Fruit fly (Drosophila melanogaster) whole organism, embryonic: ENCODE results near the gene CG14400.
A peak's percentile ranks its signal among the peaks of the same experiment; 100 is the strongest.

Source experiments
- Asciz ChIP-seq: fragments of 200-800 bp; sonication (Bioruptor generic); optimal IDR thresholded peaks from 2 replicates; lab custom pipeline; 2017; ENCODE audit warnings: missing biosample characterization, mild to moderate bottlenecking, missing genetic modification characterization, missing genetic modification reagents
- CG10321 ChIP-seq: fragments of 200-800 bp; sonication (Bioruptor generic); IDR thresholded peaks from 2 replicates; pipeline ENCODE4 v1.3.6; 2022; ENCODE audit warnings: missing biosample characterization, missing genetic modification characterization
- CG10366 ChIP-seq: fragments of 200-800 bp; sonication (Bioruptor generic); IDR thresholded peaks from 2 replicates; pipeline ENCODE4 v1.3.6; 2022; ENCODE audit warnings: missing biosample characterization, missing genetic modification characterization
- CG11093 ChIP-seq: fragments of 200-800 bp; sonication (Bioruptor generic); IDR thresholded peaks from 3 replicates; pipeline ENCODE4 v1.3.6; 2022; ENCODE audit warnings: missing biosample characterization, missing genetic modification characterization
- CG11398 ChIP-seq: fragments of 200-800 bp; sonication (Bioruptor generic); optimal IDR thresholded peaks from 2 replicates; lab custom pipeline; 2016; ENCODE audit warnings: missing biosample characterization, missing genetic modification characterization
- CG11560 ChIP-seq: fragments of 200-800 bp; sonication (Bioruptor generic); IDR thresholded peaks from 3 replicates; pipeline ENCODE4 v1.3.6; 2022; ENCODE audit warnings: missing biosample characterization, missing genetic modification characterization
- CG12219 ChIP-seq: fragments of 200-800 bp; sonication (Bioruptor generic); optimal IDR thresholded peaks from 3 replicates; lab custom pipeline; 2018; ENCODE audit warnings: missing biosample characterization, mild to moderate bottlenecking, missing genetic modification characterization
- CG13424 ChIP-seq: fragments of 200-800 bp; sonication (Bioruptor generic); optimal IDR thresholded peaks from 2 replicates; lab custom pipeline; 2019; ENCODE audit warnings: missing biosample characterization, mild to moderate bottlenecking, missing genetic modification characterization, moderate library complexity
- CG1529 ChIP-seq: fragments of 200-800 bp; sonication (Bioruptor generic); optimal IDR thresholded peaks from 3 replicates; lab custom pipeline; 2018; ENCODE audit warnings: missing biosample characterization, missing genetic modification characterization
- CG1603 ChIP-seq: fragments of 200-800 bp; sonication (Bioruptor generic); optimal IDR thresholded peaks from 2 replicates; lab custom pipeline; 2019; ENCODE audit warnings: missing biosample characterization, mild to moderate bottlenecking, missing genetic modification characterization, moderate library complexity
- CG16815 ChIP-seq: fragments of 200-800 bp; sonication (Bioruptor generic); optimal IDR thresholded peaks from 3 replicates; lab custom pipeline; 2017; ENCODE audit warnings: missing biosample characterization, mild to moderate bottlenecking, missing genetic modification characterization
- CG17385 ChIP-seq: fragments of 200-800 bp; sonication (Bioruptor generic); optimal IDR thresholded peaks from 3 replicates; lab custom pipeline; 2018; ENCODE audit warnings: missing biosample characterization, mild to moderate bottlenecking, missing genetic modification characterization
- CG17802 ChIP-seq: fragments of 200-800 bp; sonication (Bioruptor generic); optimal IDR thresholded peaks from 2 replicates; lab custom pipeline; 2018; ENCODE audit warnings: missing biosample characterization, mild to moderate bottlenecking, missing genetic modification characterization, moderate library complexity
- CG18011 ChIP-seq: fragments of 200-800 bp; sonication (Bioruptor generic); optimal IDR thresholded peaks from 2 replicates; lab custom pipeline; 2017; ENCODE audit warnings: missing biosample characterization, missing genetic modification characterization, mild to moderate bottlenecking, moderate library complexity, missing genotype
- CG2875 ChIP-seq: fragments of 200-800 bp; sonication (Bioruptor generic); optimal IDR thresholded peaks from 2 replicates; lab custom pipeline; 2017; ENCODE audit warnings: missing biosample characterization, mild to moderate bottlenecking, missing genetic modification characterization, missing genetic modification reagents
- CG32767 ChIP-seq: fragments of 200-800 bp; sonication (Bioruptor generic); IDR thresholded peaks from 2 replicates; pipeline ENCODE4 v1.3.6; 2022; ENCODE audit warnings: missing biosample characterization, missing genetic modification characterization
- CG4328 ChIP-seq: fragments of 200-800 bp; sonication (Bioruptor generic); optimal IDR thresholded peaks from 3 replicates; lab custom pipeline; 2017; ENCODE audit warnings: missing biosample characterization, missing genetic modification reagents, missing genetic modification characterization
- CG4820 ChIP-seq: fragments of 200-800 bp; sonication (Bioruptor generic); optimal IDR thresholded peaks from 3 replicates; lab custom pipeline; 2016; ENCODE audit warnings: missing biosample characterization, missing genetic modification characterization
- CG8089 ChIP-seq: fragments of 200-800 bp; sonication (Bioruptor generic); optimal IDR thresholded peaks from 3 replicates; lab custom pipeline; 2016; ENCODE audit warnings: missing biosample characterization, missing genetic modification characterization
- CG8388 ChIP-seq: fragments of 200-800 bp; sonication (Bioruptor generic); optimal IDR thresholded peaks from 2 replicates; lab custom pipeline; 2019; ENCODE audit warnings: missing biosample characterization, mild to moderate bottlenecking, missing genetic modification characterization, moderate library complexity
- CG8478 ChIP-seq: fragments of >200 bp; optimal IDR thresholded peaks from 2 replicates; lab custom pipeline; 2018
- CG9817 ChIP-seq: fragments of 200-800 bp; sonication (Bioruptor generic); optimal IDR thresholded peaks from 2 replicates; lab custom pipeline; 2018; ENCODE audit warnings: missing biosample characterization, mild to moderate bottlenecking, missing genetic modification characterization, moderate library complexity
- Dip3 ChIP-seq: fragments of 200-800 bp; sonication (Bioruptor generic); optimal IDR thresholded peaks from 3 replicates; lab custom pipeline; 2016; ENCODE audit warnings: missing biosample characterization, missing genetic modification characterization
- Doc2 ChIP-seq: fragments of 200-800 bp; sonication (Bioruptor generic); IDR thresholded peaks from 2 replicates; pipeline ENCODE4 v1.3.6; 2022; ENCODE audit warnings: missing biosample characterization, missing genetic modification characterization
- ERR ChIP-seq: fragments of 200-800 bp; sonication (Bioruptor generic); optimal IDR thresholded peaks from 2 replicates; lab custom pipeline; 2016; ENCODE audit warnings: missing biosample characterization, missing genetic modification characterization
- HLHmδ ChIP-seq: fragments of 200-800 bp; sonication (Bioruptor generic); optimal IDR thresholded peaks from 2 replicates; lab custom pipeline; 2018; ENCODE audit warnings: missing biosample characterization, mild to moderate bottlenecking, missing genetic modification characterization, moderate library complexity
- Hand ChIP-seq: fragments of 200-800 bp; sonication (Bioruptor generic); optimal IDR thresholded peaks from 2 replicates; lab custom pipeline; 2017; ENCODE audit warnings: mild to moderate bottlenecking, missing biosample characterization, missing genetic modification reagents, missing genetic modification characterization
- Hr78 ChIP-seq, 2 experiments: fragments of 200-800 bp in 1 of 2; fragments of >200 bp in 1 of 2; sonication (Bioruptor generic) in 1 of 2; optimal IDR thresholded peaks; 2 replicates each; lab custom pipeline; 2017 to 2019; ENCODE audit warnings: missing biosample characterization in 2 of 2, missing genetic modification characterization in 2 of 2, mild to moderate bottlenecking in 1 of 2, moderate library complexity in 1 of 2
- Mad ChIP-seq: fragments of 200-800 bp; sonication (Bioruptor generic); optimal IDR thresholded peaks from 2 replicates; lab custom pipeline; 2016; ENCODE audit warnings: missing biosample characterization, missing genetic modification characterization
- Meics ChIP-seq: fragments of 200-800 bp; sonication (Bioruptor generic); optimal IDR thresholded peaks from 2 replicates; lab custom pipeline; 2017; ENCODE audit warnings: missing biosample characterization, mild to moderate bottlenecking, missing genetic modification characterization
- Mrtf ChIP-seq: fragments of 200-800 bp; sonication (Bioruptor generic); IDR thresholded peaks from 3 replicates; pipeline ENCODE4 v1.3.6; 2022; ENCODE audit warnings: missing biosample characterization, missing genetic modification characterization
- NFAT ChIP-seq: fragments of 200-800 bp; sonication (Bioruptor generic); IDR thresholded peaks from 2 replicates; pipeline ENCODE4 v1.3.6; 2022; ENCODE audit warnings: missing biosample characterization, missing genetic modification characterization
- Nf-YC ChIP-seq: fragments of 200-800 bp; optimal IDR thresholded peaks from 3 replicates; lab custom pipeline; 2019; ENCODE audit warnings: missing biosample characterization, mild to moderate bottlenecking, missing genetic modification characterization, moderate library complexity
- Sry-β ChIP-seq: fragments of 200-800 bp; sonication (Bioruptor generic); optimal IDR thresholded peaks from 2 replicates; lab custom pipeline; 2018; ENCODE audit warnings: missing biosample characterization, mild to moderate bottlenecking, missing genetic modification characterization, moderate library complexity
- YL-1 ChIP-seq: fragments of 200-800 bp; sonication (Bioruptor generic); optimal IDR thresholded peaks from 3 replicates; lab custom pipeline; 2017; ENCODE audit warnings: missing biosample characterization, mild to moderate bottlenecking, missing genetic modification characterization
- bsh ChIP-seq, 2 experiments: fragments of 200-800 bp; sonication (Bioruptor generic); optimal IDR thresholded peaks; 2 replicates each; lab custom pipeline; 2017 to 2018; ENCODE audit warnings: mild to moderate bottlenecking in 2 of 2, missing biosample characterization in 2 of 2, missing genetic modification characterization in 2 of 2, moderate library complexity in 1 of 2
- ftz-f1 ChIP-seq: fragments of 200-800 bp; sonication (Bioruptor generic); optimal IDR thresholded peaks from 2 replicates; lab custom pipeline; 2016; ENCODE audit warnings: missing biosample characterization, missing genetic modification characterization
- ham ChIP-seq: fragments of 200-800 bp; sonication (Bioruptor generic); IDR thresholded peaks from 2 replicates; pipeline ENCODE4 v1.3.6; 2022; ENCODE audit warnings: missing biosample characterization, missing genetic modification characterization
- lbe ChIP-seq: fragments of 200-800 bp; sonication (Bioruptor generic); optimal IDR thresholded peaks from 2 replicates; lab custom pipeline; 2016; ENCODE audit warnings: missing biosample characterization, mild to moderate bottlenecking, missing genetic modification characterization
- mld ChIP-seq: fragments of 200-800 bp; sonication (Bioruptor generic); IDR thresholded peaks from 3 replicates; pipeline ENCODE4 v1.3.6; 2022; ENCODE audit warnings: missing biosample characterization, missing genetic modification characterization; ENCODE audit not compliant: partially characterized antibody
- nom ChIP-seq: fragments of 200-800 bp; sonication (Bioruptor generic); optimal IDR thresholded peaks from 2 replicates; lab custom pipeline; 2017; ENCODE audit warnings: missing biosample characterization, missing genetic modification characterization, mild to moderate bottlenecking, moderate library complexity, missing genetic modification reagents
- odd ChIP-seq: fragments of 200-800 bp; sonication (Bioruptor generic); optimal IDR thresholded peaks from 2 replicates; lab custom pipeline; 2017; ENCODE audit warnings: missing biosample characterization, mild to moderate bottlenecking, missing genetic modification characterization
- org-1 ChIP-seq: fragments of 200-800 bp; sonication (Bioruptor generic); optimal IDR thresholded peaks from 2 replicates; lab custom pipeline; 2017; ENCODE audit warnings: missing biosample characterization, missing genetic modification characterization
- phol ChIP-seq: fragments of 200-800 bp; sonication (Bioruptor generic); optimal IDR thresholded peaks from 3 replicates; lab custom pipeline; 2018; ENCODE audit warnings: missing biosample characterization, mild to moderate bottlenecking, missing genetic modification characterization, moderate library complexity
- psq ChIP-seq: fragments of 200-800 bp; sonication (Bioruptor generic); optimal IDR thresholded peaks from 2 replicates; lab custom pipeline; 2017; ENCODE audit warnings: missing biosample characterization, missing genetic modification characterization
- run ChIP-seq: fragments of 200-800 bp; sonication (Bioruptor generic); optimal IDR thresholded peaks from 3 replicates; lab custom pipeline; 2018; ENCODE audit warnings: missing biosample characterization, mild to moderate bottlenecking, missing genetic modification characterization
- sim ChIP-seq: fragments of 200-800 bp; sonication (Bioruptor generic); IDR thresholded peaks from 2 replicates; pipeline ENCODE4 v1.3.6; 2022; ENCODE audit warnings: missing biosample characterization, missing genetic modification characterization
- so ChIP-seq: fragments of 200-800 bp; sonication (Bioruptor generic); IDR thresholded peaks from 3 replicates; pipeline ENCODE4 v1.3.6; 2022; ENCODE audit warnings: missing biosample characterization, missing genetic modification characterization
- stc ChIP-seq: fragments of 200-800 bp; sonication (Bioruptor generic); IDR thresholded peaks from 2 replicates; pipeline ENCODE4 v1.3.6; 2022; ENCODE audit warnings: missing biosample characterization, missing genetic modification characterization
- trh ChIP-seq: fragments of 200-800 bp; sonication (Bioruptor generic); optimal IDR thresholded peaks from 2 replicates; lab custom pipeline; 2016; ENCODE audit warnings: missing biosample characterization, missing genetic modification characterization

Gene CG14400

dm6 chr2L:20864764-20865265 lies 7.1 kb upstream of the CG14400 start, which contains the start of gene CG9338 (continued):
- peak; percentile 81 for TF ChIP-seq CG32767 (GFP tag; lab: Robert Waterston, UW)
- TF ChIP-seq CG4328 = peak; percentile 93
- TF ChIP-seq Meics (GFP tag; lab: Kevin White, UChicago) = peak; percentile 95
- peak; percentile 61 for TF ChIP-seq lbe (GFP tag; lab: Kevin White, UChicago)
- no peak; the same call in 1 of the 2 replicates for TF ChIP-seq sim (GFP tag; lab: Robert Waterston, UW)
- peak; percentile 89 for TF ChIP-seq Nf-YC (tag; lab: Kevin White, UChicago)
- no peak for TF ChIP-seq nom
- TF ChIP-seq CG11398 (GFP tag; lab: Kevin White, UChicago) = peak; percentile 83
- peak; percentile 94 for TF ChIP-seq phol
- TF ChIP-seq CG1603 (tag; lab: Kevin White, UChicago) = peak; percentile 75
- TF ChIP-seq HLHmδ (GFP tag; lab: Kevin White, UChicago) = no peak
- TF ChIP-seq Doc2 (GFP tag; lab: Robert Waterston, UW) = no peak
- TF ChIP-seq org-1 (GFP tag; lab: Kevin White, UChicago) = peak; percentile 82
- peak; percentile 14 for TF ChIP-seq CG2875 (GFP tag; lab: Kevin White, UChicago)
- TF ChIP-seq CG17802 (tag; lab: Kevin White, UChicago) = peak; percentile 71
- peak; percentile 74 for TF ChIP-seq Dip3
- TF ChIP-seq ftz-f1 = peak; percentile 42
- TF ChIP-seq CG18011 = peak; percentile 70
- TF ChIP-seq CG1529 (GFP tag; lab: Kevin White, UChicago) = peak; percentile 62
- 0 out of 2 replicates have a peak, but pooled peaks have one; percentile 12 for TF ChIP-seq ham
- peak; percentile 83 for TF ChIP-seq ERR
- peak; percentile 93 for TF ChIP-seq CG11093 (GFP tag; lab: Robert Waterston, UW)
- no peak for TF ChIP-seq CG8478 (lab: Kevin White, UChicago)
- peak; percentile 42 for TF ChIP-seq trh (GFP tag; lab: Kevin White, UChicago)
- TF ChIP-seq stc (GFP tag; lab: Robert Waterston, UW) = peak; percentile 95
- peak; percentile 73 for TF ChIP-seq CG17385 (GFP tag; lab: Kevin White, UChicago)
- peak; percentile 16; the same call in 1 of the 2 replicates for TF ChIP-seq CG10321
- peak; percentile 91 for TF ChIP-seq Asciz (GFP tag; lab: Kevin White, UChicago)
- TF ChIP-seq mld (GFP tag; lab: Robert Waterston, UW) = no peak
- TF ChIP-seq odd = peak; percentile 83
- TF ChIP-seq Hr78 (GFP tag; optimal IDR thresholded peaks at IDR 0.05; lab: Kevin White, UChicago) = peak in 1 of 2 experiments; percentile 57
- TF ChIP-seq CG4820 (GFP tag; lab: Kevin White, UChicago) = peak; percentile 69
- peak; percentile 68 for TF ChIP-seq CG8388
- TF ChIP-seq NFAT (GFP tag; lab: Robert Waterston, UW) = peak; percentile 91
- TF ChIP-seq Mad = peak; percentile 60
- TF ChIP-seq YL-1 (GFP tag; lab: Kevin White, UChicago) = peak; percentile 36
- peak; percentile 73 for TF ChIP-seq CG8089 (GFP tag; lab: Kevin White, UChicago)
- no peak for TF ChIP-seq CG11560 (tag; lab: Robert Waterston, UW)
- peak; percentile 53 for TF ChIP-seq CG16815 (GFP tag; lab: Kevin White, UChicago)
- TF ChIP-seq psq (GFP tag; lab: Kevin White, UChicago) = peak; percentile 39
- peak; percentile 68 for TF ChIP-seq Hand
- TF ChIP-seq CG12219 (GFP tag; lab: Kevin White, UChicago) = peak; percentile 70
- peak; percentile 12 to 79 for TF ChIP-seq bsh (GFP tag; optimal IDR thresholded peaks at IDR 0.05; lab: Kevin White, UChicago)
- peak; percentile 69 for TF ChIP-seq CG10366
- peak; percentile 62; the same call in 2 of the 3 replicates for TF ChIP-seq Mrtf (GFP tag; lab: Robert Waterston, UW)
- peak; percentile 63 for TF ChIP-seq run (tag; lab: Kevin White, UChicago)
- peak; percentile 80 for TF ChIP-seq CG13424 (tag; lab: Kevin White, UChicago)
- peak; percentile 40 for TF ChIP-seq Sry-β (GFP tag; lab: Kevin White, UChicago)
- peak; percentile 84 for TF ChIP-seq so (GFP tag; lab: Robert Waterston, UW)
- peak; percentile 69 for TF ChIP-seq CG9817 (tag; lab: Kevin White, UChicago)
